Fruit fly (Drosophila melanogaster) whole organism, embryonic: ENCODE measurements around the gene CG32137.

Experiments
- Aef1 ChIP-seq: fragments of 200-800 bp; sonication (Bioruptor generic); IDR thresholded peaks from 3 replicates; pipeline ENCODE4 v1.3.6; 2022; ENCODE audit warnings: missing biosample characterization, missing genetic modification characterization
- Asciz ChIP-seq: fragments of 200-800 bp; sonication (Bioruptor generic); optimal IDR thresholded peaks from 2 replicates; lab custom pipeline; 2017; ENCODE audit warnings: missing biosample characterization, mild to moderate bottlenecking, missing genetic modification characterization, missing genetic modification reagents
- Bdp1 ChIP-seq: fragments of 200-800 bp; sonication (Bioruptor generic); optimal IDR thresholded peaks from 3 replicates; lab custom pipeline; 2016; ENCODE audit warnings: missing biosample characterization, missing genetic modification characterization
- Blimp-1 ChIP-seq: fragments of 200-800 bp; sonication (Bioruptor generic); optimal IDR thresholded peaks from 3 replicates; lab custom pipeline; 2018; ENCODE audit warnings: missing biosample characterization, missing genetic modification characterization, mild to moderate bottlenecking, moderate library complexity, missing genetic modification reagents
- CG10321 ChIP-seq: fragments of 200-800 bp; sonication (Bioruptor generic); IDR thresholded peaks from 2 replicates; pipeline ENCODE4 v1.3.6; 2022; ENCODE audit warnings: missing biosample characterization, missing genetic modification characterization
- CG10366 ChIP-seq: fragments of 200-800 bp; sonication (Bioruptor generic); IDR thresholded peaks from 2 replicates; pipeline ENCODE4 v1.3.6; 2022; ENCODE audit warnings: missing biosample characterization, missing genetic modification characterization
- CG10462 ChIP-seq: fragments of 200-800 bp; sonication (Bioruptor generic); optimal IDR thresholded peaks from 2 replicates; lab custom pipeline; 2016; ENCODE audit warnings: missing biosample characterization, missing genetic modification characterization
- CG12219 ChIP-seq: fragments of 200-800 bp; sonication (Bioruptor generic); optimal IDR thresholded peaks from 3 replicates; lab custom pipeline; 2018; ENCODE audit warnings: missing biosample characterization, mild to moderate bottlenecking, missing genetic modification characterization
- CG14667 ChIP-seq: fragments of 200-800 bp; sonication (Bioruptor generic); IDR thresholded peaks from 2 replicates; pipeline ENCODE4 v1.3.6; 2022; ENCODE audit warnings: missing biosample characterization, missing genetic modification characterization
- CG14710 ChIP-seq: fragments of 200-800 bp; sonication (Bioruptor generic); optimal IDR thresholded peaks from 3 replicates; lab custom pipeline; 2019; ENCODE audit warnings: missing biosample characterization, mild to moderate bottlenecking, missing genetic modification characterization, moderate library complexity
- CG15011 ChIP-seq: fragments of 200-800 bp; sonication (Bioruptor generic); optimal IDR thresholded peaks from 3 replicates; lab custom pipeline; 2018; ENCODE audit warnings: missing biosample characterization, mild to moderate bottlenecking, missing genetic modification characterization
- CG15514 ChIP-seq: fragments of 200-800 bp; sonication (Bioruptor generic); optimal IDR thresholded peaks from 3 replicates; lab custom pipeline; 2017; ENCODE audit warnings: missing biosample characterization, missing genetic modification characterization, mild to moderate bottlenecking, moderate library complexity, missing genetic modification reagents
- CG1602 ChIP-seq: fragments of 200-800 bp; sonication (Bioruptor generic); optimal IDR thresholded peaks from 3 replicates; lab custom pipeline; 2016; ENCODE audit warnings: missing biosample characterization, missing genetic modification characterization
- CG1792 ChIP-seq: fragments of 200-800 bp; sonication (Bioruptor generic); optimal IDR thresholded peaks from 2 replicates; lab custom pipeline; 2016; ENCODE audit warnings: missing biosample characterization, missing genetic modification characterization
- CG2120 ChIP-seq: fragments of 200-800 bp; sonication (Bioruptor generic); optimal IDR thresholded peaks from 3 replicates; lab custom pipeline; 2016; ENCODE audit warnings: missing biosample characterization, missing genetic modification characterization
- CG2199 ChIP-seq: fragments of 200-800 bp; sonication (Bioruptor generic); IDR thresholded peaks from 3 replicates; pipeline ENCODE4 v1.3.6; 2022; ENCODE audit warnings: missing biosample characterization, missing genetic modification characterization
- CG31388 ChIP-seq: fragments of 200-800 bp; sonication (Bioruptor generic); optimal IDR thresholded peaks from 2 replicates; lab custom pipeline; 2016; ENCODE audit warnings: missing biosample characterization, missing genetic modification characterization
- CG6254 ChIP-seq: fragments of 200-800 bp; sonication (Bioruptor generic); optimal IDR thresholded peaks from 3 replicates; lab custom pipeline; 2017; ENCODE audit warnings: mild to moderate bottlenecking, missing biosample characterization, missing genetic modification reagents, missing genetic modification characterization
- CG6689 ChIP-seq: fragments of 200-800 bp; sonication (Bioruptor generic); IDR thresholded peaks from 2 replicates; pipeline ENCODE4 v1.3.6; 2022; ENCODE audit warnings: missing biosample characterization, missing genetic modification characterization
- CG6765 ChIP-seq: fragments of 200-800 bp; sonication (Bioruptor generic); optimal IDR thresholded peaks from 3 replicates; lab custom pipeline; 2017; ENCODE audit warnings: missing biosample characterization, mild to moderate bottlenecking, missing genetic modification characterization
- CG7357 ChIP-seq: fragments of 200-800 bp; sonication (Bioruptor generic); IDR thresholded peaks from 3 replicates; pipeline ENCODE4 v1.3.6; 2022; ENCODE audit warnings: missing biosample characterization, missing genetic modification characterization
- CG7786 ChIP-seq: fragments of 200-800 bp; sonication (Bioruptor generic); optimal IDR thresholded peaks from 2 replicates; lab custom pipeline; 2016; ENCODE audit warnings: missing biosample characterization, missing genetic modification characterization
- CG9437 ChIP-seq: fragments of 200-800 bp; sonication (Bioruptor generic); optimal IDR thresholded peaks from 2 replicates; lab custom pipeline; 2018; ENCODE audit warnings: missing biosample characterization, mild to moderate bottlenecking, missing genetic modification characterization
- CG9876 ChIP-seq: fragments of 200-800 bp; sonication (Bioruptor generic); optimal IDR thresholded peaks from 2 replicates; lab custom pipeline; 2016; ENCODE audit warnings: missing biosample characterization, missing genetic modification characterization
- Dfd ChIP-seq, 2 experiments: fragments of >200 bp; optimal IDR thresholded peaks; 2 replicates each; lab custom pipeline; 2017; ENCODE audit warnings: missing biosample characterization in 2 of 2, missing genetic modification characterization in 2 of 2
- Dp ChIP-seq: fragments of 200-800 bp; sonication (Bioruptor generic); optimal IDR thresholded peaks from 2 replicates; lab custom pipeline; 2018; ENCODE audit warnings: missing biosample characterization, mild to moderate bottlenecking, missing genetic modification characterization, moderate library complexity
- Elba2 ChIP-seq: fragments of 200-800 bp; sonication (Bioruptor generic); optimal IDR thresholded peaks from 3 replicates; lab custom pipeline; 2016; ENCODE audit warnings: missing biosample characterization, missing genetic modification characterization
- Gug ChIP-seq: fragments of 200-800 bp; sonication (Bioruptor generic); IDR thresholded peaks from 4 replicates; pipeline ENCODE4 v1.3.6; 2022; ENCODE audit warnings: missing biosample characterization, missing genetic modification characterization
- NFAT ChIP-seq: fragments of 200-800 bp; sonication (Bioruptor generic); IDR thresholded peaks from 2 replicates; pipeline ENCODE4 v1.3.6; 2022; ENCODE audit warnings: missing biosample characterization, missing genetic modification characterization
- Ssrp ChIP-seq: fragments of 200-800 bp; sonication (Bioruptor generic); optimal IDR thresholded peaks from 2 replicates; lab custom pipeline; 2018; ENCODE audit warnings: missing biosample characterization, mild to moderate bottlenecking, missing genetic modification characterization, moderate library complexity
- Xbp1 ChIP-seq: fragments of 200-800 bp; sonication (Bioruptor generic); optimal IDR thresholded peaks from 3 replicates; lab custom pipeline; 2016; ENCODE audit warnings: missing biosample characterization, mild to moderate bottlenecking, missing genetic modification characterization
- ato ChIP-seq: fragments of 200-800 bp; sonication (Bioruptor generic); IDR thresholded peaks from 2 replicates; pipeline ENCODE4 v1.3.6; 2022; ENCODE audit warnings: missing biosample characterization, missing genetic modification characterization; ENCODE audit not compliant: partially characterized antibody
- dati ChIP-seq: fragments of 200-800 bp; sonication (Bioruptor generic); IDR thresholded peaks from 2 replicates; pipeline ENCODE4 v1.3.6; 2022; ENCODE audit warnings: missing biosample characterization, missing genetic modification characterization
- disco-r ChIP-seq: fragments of 200-800 bp; sonication (Bioruptor generic); optimal IDR thresholded peaks from 2 replicates; lab custom pipeline; 2016; ENCODE audit warnings: missing biosample characterization, missing genetic modification characterization
- esg ChIP-seq: fragments of 200-800 bp; sonication (Bioruptor generic); conservative IDR thresholded peaks from 2 replicates; pipeline ENCODE4 v1.3.6; 2022; ENCODE audit warnings: missing biosample characterization, missing genetic modification characterization
- exex ChIP-seq: fragments of 200-800 bp; sonication (Bioruptor generic); optimal IDR thresholded peaks from 4 replicates; lab custom pipeline; 2018; ENCODE audit warnings: missing biosample characterization, mild to moderate bottlenecking, missing genetic modification characterization, moderate library complexity
- ftz-f1 ChIP-seq: fragments of 200-800 bp; sonication (Bioruptor generic); optimal IDR thresholded peaks from 2 replicates; lab custom pipeline; 2016; ENCODE audit warnings: missing biosample characterization, missing genetic modification characterization
- gem ChIP-seq: fragments of 200-800 bp; sonication (Bioruptor generic); optimal IDR thresholded peaks from 2 replicates; lab custom pipeline; 2019; ENCODE audit warnings: missing biosample characterization, mild to moderate bottlenecking, missing genetic modification characterization, moderate library complexity
- gsb-n ChIP-seq: fragments of 200-800 bp; sonication (Bioruptor generic); optimal IDR thresholded peaks from 3 replicates; lab custom pipeline; 2018; ENCODE audit warnings: missing biosample characterization, mild to moderate bottlenecking, missing genetic modification characterization
- jigr1 ChIP-seq: fragments of 200-800 bp; sonication (Bioruptor generic); IDR thresholded peaks from 3 replicates; pipeline ENCODE4 v1.3.6; 2022; ENCODE audit warnings: missing biosample characterization, missing genetic modification characterization
- jing ChIP-seq: fragments of 200-800 bp; sonication (Bioruptor generic); optimal IDR thresholded peaks from 2 replicates; lab custom pipeline; 2018; ENCODE audit warnings: missing biosample characterization, mild to moderate bottlenecking, missing genetic modification characterization
- kni ChIP-seq: fragments of 200-800 bp; sonication (Bioruptor generic); optimal IDR thresholded peaks from 3 replicates; lab custom pipeline; 2017; ENCODE audit warnings: mild to moderate bottlenecking, missing biosample characterization, missing genetic modification reagents, missing genetic modification characterization
- luna ChIP-seq: fragments of 200-800 bp; sonication (Bioruptor generic); optimal IDR thresholded peaks from 2 replicates; lab custom pipeline; 2016; ENCODE audit warnings: missing biosample characterization, missing genetic modification characterization
- prd ChIP-seq, 3 experiments: fragments of >200 bp in 2 of 3; fragments of 200-800 bp in 1 of 3; sonication (Bioruptor generic) in 1 of 3; optimal IDR thresholded peaks in 2 of 3; IDR thresholded peaks in 1 of 3; 2 replicates in 2 of 3; 3 replicates in 1 of 3; pipeline versions ENCODE4 v1.3.6 to Lab custom; 2017 to 2022; ENCODE audit warnings: missing biosample characterization in 1 of 3, missing genetic modification characterization in 1 of 3
- schlank ChIP-seq: fragments of 200-800 bp; sonication (Bioruptor generic); optimal IDR thresholded peaks from 2 replicates; lab custom pipeline; 2018; ENCODE audit warnings: missing biosample characterization, mild to moderate bottlenecking, missing genetic modification characterization
- sens-2 ChIP-seq: fragments of 200-800 bp; sonication (Bioruptor generic); IDR thresholded peaks from 2 replicates; pipeline ENCODE4 v1.3.6; 2022; ENCODE audit warnings: missing biosample characterization, missing genetic modification characterization
- trh ChIP-seq: fragments of 200-800 bp; sonication (Bioruptor generic); optimal IDR thresholded peaks from 2 replicates; lab custom pipeline; 2016; ENCODE audit warnings: missing biosample characterization, missing genetic modification characterization
- ttk ChIP-seq: fragments of 200-800 bp; sonication (Bioruptor generic); IDR thresholded peaks from 2 replicates; pipeline ENCODE4 v2.1.2; 2022; ENCODE audit warnings: missing biosample characterization, missing genetic modification characterization
- wor ChIP-seq: fragments of 200-800 bp; sonication (Bioruptor generic); IDR thresholded peaks from 2 replicates; pipeline ENCODE4 v1.3.6; 2022; ENCODE audit warnings: missing biosample characterization, missing genetic modification characterization
- zen2 ChIP-seq: fragments of 200-800 bp; sonication (Bioruptor generic); IDR thresholded peaks from 3 replicates; pipeline ENCODE4 v1.3.6; 2022; ENCODE audit warnings: missing biosample characterization, missing genetic modification characterization; ENCODE audit not compliant: partially characterized antibody
- zfh2 ChIP-seq: fragments of 200-800 bp; sonication (Bioruptor generic); optimal IDR thresholded peaks from 2 replicates; lab custom pipeline; 2016; ENCODE audit warnings: missing biosample characterization, missing genetic modification characterization

CG32137 gene

DNA sequence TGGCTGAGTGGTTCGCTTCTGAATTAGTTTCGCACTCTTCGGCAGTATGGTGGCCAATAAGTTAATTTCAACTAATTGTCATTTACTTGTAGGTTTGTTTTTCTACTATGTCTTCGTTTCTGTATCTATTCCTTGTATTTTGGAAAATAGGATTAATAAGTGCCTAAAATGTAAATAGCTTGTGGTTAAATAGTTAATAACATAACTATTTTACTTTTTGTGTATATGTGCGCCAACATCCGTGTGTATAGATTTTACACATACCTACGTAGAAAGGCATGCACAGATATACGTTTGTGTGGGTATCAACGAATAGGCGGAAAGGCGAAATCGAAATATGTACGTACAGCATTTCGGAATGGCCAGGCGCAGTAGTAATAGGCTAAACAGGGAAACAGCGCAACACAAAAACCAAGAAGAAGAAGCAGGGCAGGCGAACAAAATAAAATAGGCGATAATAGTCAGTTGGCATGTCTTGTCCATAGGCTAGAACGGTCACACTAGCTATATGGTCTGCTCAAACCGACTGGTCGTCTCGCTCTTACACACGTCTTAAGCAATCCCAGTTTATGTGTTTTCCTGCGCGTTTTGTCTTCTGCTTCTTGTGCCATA, 63.6 kb downstream of the CG32137 start (continued):
- no peak for TF ChIP-seq CG15011 (GFP tag; lab: Kevin White, UChicago)
- TF ChIP-seq CG14710 (tag; lab: Kevin White, UChicago): peak; percentile 10
- TF ChIP-seq luna (GFP tag; lab: Kevin White, UChicago): no peak
- no peak for TF ChIP-seq CG1792
- TF ChIP-seq CG7786 (GFP tag; lab: Kevin White, UChicago): no peak
- peak; percentile 26 for TF ChIP-seq gem
- peak; percentile 24 for TF ChIP-seq CG9437 (GFP tag; lab: Kevin White, UChicago)
- peak; percentile 54 for TF ChIP-seq CG15514 (GFP tag; lab: Kevin White, UChicago)
- TF ChIP-seq Gug (GFP tag; lab: Robert Waterston, UW): no peak
- peak; percentile 12 for TF ChIP-seq kni (GFP tag; lab: Kevin White, UChicago)
- no peak for TF ChIP-seq Xbp1 (GFP tag; lab: Kevin White, UChicago)
- TF ChIP-seq Blimp-1 (GFP tag; lab: Kevin White, UChicago): no peak
- no peak for TF ChIP-seq gsb-n (tag; lab: Kevin White, UChicago)
- no peak for TF ChIP-seq sens-2 (GFP tag; lab: Robert Waterston, UW)
- TF ChIP-seq CG2199 (GFP tag; lab: Robert Waterston, UW): peak; percentile 67; the same call in 1 of the 3 replicates
- no peak for TF ChIP-seq ato (GFP tag; lab: Robert Waterston, UW)
- no peak for TF ChIP-seq schlank (tag; lab: Kevin White, UChicago)
- no peak for TF ChIP-seq prd (optimal IDR thresholded peaks at IDR 0.05; lab: Kevin White, UChicago)
- no peak for TF ChIP-seq prd (GFP tag; IDR thresholded peaks at IDR 0.05; lab: Robert Waterston, UW)
- no peak for TF ChIP-seq jing (GFP tag; lab: Kevin White, UChicago)
- TF ChIP-seq CG7357: no peak
- no peak for TF ChIP-seq Bdp1
- no peak for TF ChIP-seq CG2120 (GFP tag; lab: Kevin White, UChicago)
- TF ChIP-seq CG10321 (GFP tag; lab: Robert Waterston, UW): peak; percentile 99
- 0 out of 3 replicates have a peak, but pooled peaks have one; percentile 12 for TF ChIP-seq zen2 (GFP tag; lab: Robert Waterston, UW)
- TF ChIP-seq disco-r (GFP tag; lab: Kevin White, UChicago): no peak
- no peak for TF ChIP-seq dati
- peak; percentile 9 for TF ChIP-seq CG12219 (GFP tag; lab: Kevin White, UChicago)
- no peak for TF ChIP-seq CG10366 (GFP tag; lab: Robert Waterston, UW)
- TF ChIP-seq CG1602: no peak
- peak; percentile 14 for TF ChIP-seq zfh2
- peak; percentile 50 for TF ChIP-seq exex (tag; lab: Kevin White, UChicago)
- no peak for TF ChIP-seq CG31388 (GFP tag; lab: Kevin White, UChicago)
- TF ChIP-seq CG6689 (GFP tag; lab: Robert Waterston, UW): no peak
- no peak for TF ChIP-seq ftz-f1 (GFP tag; lab: Kevin White, UChicago)
- TF ChIP-seq CG6765 (GFP tag; lab: Kevin White, UChicago): peak; percentile 25
- TF ChIP-seq CG10462 (GFP tag; lab: Kevin White, UChicago): no peak
- TF ChIP-seq wor: no peak
- TF ChIP-seq esg (GFP tag; lab: Robert Waterston, UW): no peak
- TF ChIP-seq Elba2 (GFP tag; lab: Kevin White, UChicago): no peak
- TF ChIP-seq CG9876 (GFP tag; lab: Kevin White, UChicago): no peak
- no peak for TF ChIP-seq jigr1 (GFP tag; lab: Robert Waterston, UW)
- TF ChIP-seq Aef1 (GFP tag; lab: Robert Waterston, UW): no peak
- no peak for TF ChIP-seq CG6254 (GFP tag; lab: Kevin White, UChicago)
- no peak for TF ChIP-seq NFAT (GFP tag; lab: Robert Waterston, UW)
- no peak for TF ChIP-seq trh (GFP tag; lab: Kevin White, UChicago)
- no peak for TF ChIP-seq Asciz (GFP tag; lab: Kevin White, UChicago)
- TF ChIP-seq ttk (GFP tag; lab: Robert Waterston, UW): no peak
- no peak for TF ChIP-seq Dp
- TF ChIP-seq CG14667 (GFP tag; lab: Robert Waterston, UW): no peak
- no peak for TF ChIP-seq Ssrp (tag; lab: Kevin White, UChicago)
- no peak for TF ChIP-seq Dfd (GFP tag; optimal IDR thresholded peaks at IDR 0.05; lab: Kevin White, UChicago)
